Fruit fly (Drosophila melanogaster) whole organism, embryonic: ENCODE measurements around the gene CG4461.

ENCODE experiments used
- Aef1 ChIP-seq: fragments of 200-800 bp; sonication (Bioruptor generic); IDR thresholded peaks from 3 replicates; pipeline ENCODE4 v1.3.6; 2022; ENCODE audit warnings: missing biosample characterization, missing genetic modification characterization
- Atf3 ChIP-seq: fragments of 200-800 bp; sonication (Bioruptor generic); optimal IDR thresholded peaks from 3 replicates; lab custom pipeline; 2016; ENCODE audit warnings: missing biosample characterization, missing genetic modification characterization
- B-H2 ChIP-seq: fragments of 200-800 bp; sonication (Bioruptor generic); optimal IDR thresholded peaks from 2 replicates; lab custom pipeline; 2018; ENCODE audit warnings: missing biosample characterization, mild to moderate bottlenecking, missing genetic modification characterization
- Blimp-1 ChIP-seq: fragments of 200-800 bp; sonication (Bioruptor generic); optimal IDR thresholded peaks from 3 replicates; lab custom pipeline; 2018; ENCODE audit warnings: missing biosample characterization, missing genetic modification characterization, mild to moderate bottlenecking, moderate library complexity, missing genetic modification reagents
- CG11093 ChIP-seq: fragments of 200-800 bp; sonication (Bioruptor generic); IDR thresholded peaks from 3 replicates; pipeline ENCODE4 v1.3.6; 2022; ENCODE audit warnings: missing biosample characterization, missing genetic modification characterization
- CG11560 ChIP-seq: fragments of 200-800 bp; sonication (Bioruptor generic); IDR thresholded peaks from 3 replicates; pipeline ENCODE4 v1.3.6; 2022; ENCODE audit warnings: missing biosample characterization, missing genetic modification characterization
- CG12769 ChIP-seq: fragments of 200-800 bp; sonication (Bioruptor generic); optimal IDR thresholded peaks from 2 replicates; lab custom pipeline; 2019; ENCODE audit warnings: missing biosample characterization, mild to moderate bottlenecking, missing genetic modification characterization, moderate library complexity
- CG14710 ChIP-seq: fragments of 200-800 bp; sonication (Bioruptor generic); optimal IDR thresholded peaks from 3 replicates; lab custom pipeline; 2019; ENCODE audit warnings: missing biosample characterization, mild to moderate bottlenecking, missing genetic modification characterization, moderate library complexity
- CG15601 ChIP-seq: fragments of 200-800 bp; sonication (Bioruptor generic); optimal IDR thresholded peaks from 3 replicates; lab custom pipeline; 2019; ENCODE audit warnings: missing biosample characterization, mild to moderate bottlenecking, missing genetic modification characterization, moderate library complexity
- CG16779 ChIP-seq: fragments of 200-800 bp; sonication (Bioruptor generic); IDR thresholded peaks from 2 replicates; pipeline ENCODE4 v1.3.6; 2022; ENCODE audit warnings: missing biosample characterization, missing genetic modification characterization
- CG16813 ChIP-seq: fragments of 200-800 bp; sonication (Bioruptor generic); IDR thresholded peaks from 3 replicates; pipeline ENCODE4 v1.3.6; 2022; ENCODE audit warnings: missing biosample characterization, missing genetic modification characterization; ENCODE audit not compliant: partially characterized antibody
- CG17802 ChIP-seq: fragments of 200-800 bp; sonication (Bioruptor generic); optimal IDR thresholded peaks from 2 replicates; lab custom pipeline; 2018; ENCODE audit warnings: missing biosample characterization, mild to moderate bottlenecking, missing genetic modification characterization, moderate library complexity
- CG18619 ChIP-seq: fragments of 200-800 bp; sonication (Bioruptor generic); optimal IDR thresholded peaks from 3 replicates; lab custom pipeline; 2017; ENCODE audit warnings: missing biosample characterization, mild to moderate bottlenecking, missing genetic modification characterization
- CG2116 ChIP-seq: fragments of 200-800 bp; sonication (Bioruptor generic); optimal IDR thresholded peaks from 3 replicates; lab custom pipeline; 2018; ENCODE audit warnings: missing biosample characterization, mild to moderate bottlenecking, missing genetic modification characterization
- CG33557 ChIP-seq: fragments of 200-800 bp; sonication (Bioruptor generic); optimal IDR thresholded peaks from 2 replicates; lab custom pipeline; 2019; ENCODE audit warnings: missing biosample characterization, mild to moderate bottlenecking, missing genetic modification characterization, moderate library complexity
- CG34422 ChIP-seq: fragments of 200-800 bp; sonication (Bioruptor generic); IDR thresholded peaks from 3 replicates; pipeline ENCODE4 v1.3.6; 2022; ENCODE audit warnings: missing biosample characterization, missing genetic modification characterization
- CG4404 ChIP-seq: fragments of 200-800 bp; sonication (Bioruptor generic); IDR thresholded peaks from 2 replicates; pipeline ENCODE4 v1.3.6; 2022; ENCODE audit warnings: missing biosample characterization, missing genetic modification characterization
- CG5953 ChIP-seq: fragments of 200-800 bp; sonication (Bioruptor generic); IDR thresholded peaks from 2 replicates; pipeline ENCODE4 v1.3.6; 2022; ENCODE audit warnings: missing biosample characterization, missing genetic modification characterization
- CG6254 ChIP-seq: fragments of 200-800 bp; sonication (Bioruptor generic); optimal IDR thresholded peaks from 3 replicates; lab custom pipeline; 2017; ENCODE audit warnings: mild to moderate bottlenecking, missing biosample characterization, missing genetic modification reagents, missing genetic modification characterization
- CG7271 ChIP-seq: fragments of 200-800 bp; sonication (Bioruptor generic); optimal IDR thresholded peaks from 2 replicates; lab custom pipeline; 2018; ENCODE audit warnings: missing biosample characterization, mild to moderate bottlenecking, missing genetic modification characterization, moderate library complexity
- CG7987 ChIP-seq: fragments of 200-800 bp; sonication (Bioruptor generic); optimal IDR thresholded peaks from 2 replicates; lab custom pipeline; 2018; ENCODE audit warnings: missing biosample characterization, mild to moderate bottlenecking, missing genetic modification characterization, moderate library complexity
- CG8388 ChIP-seq: fragments of 200-800 bp; sonication (Bioruptor generic); optimal IDR thresholded peaks from 2 replicates; lab custom pipeline; 2019; ENCODE audit warnings: missing biosample characterization, mild to moderate bottlenecking, missing genetic modification characterization, moderate library complexity
- Drgx ChIP-seq: fragments of 200-800 bp; sonication (Bioruptor generic); IDR thresholded peaks from 2 replicates; pipeline ENCODE4 v1.3.6; 2022; ENCODE audit warnings: missing biosample characterization, missing genetic modification characterization
- Ets97D ChIP-seq: fragments of 200-800 bp; sonication (Bioruptor generic); optimal IDR thresholded peaks from 3 replicates; lab custom pipeline; 2016; ENCODE audit warnings: missing biosample characterization, missing genetic modification characterization
- H2.0 ChIP-seq: fragments of 200-800 bp; sonication (Bioruptor generic); IDR thresholded peaks from 2 replicates; pipeline ENCODE4 v1.3.6; 2022; ENCODE audit warnings: missing biosample characterization, missing genetic modification characterization
- HmgZ ChIP-seq: fragments of 200-800 bp; sonication (Bioruptor generic); optimal IDR thresholded peaks from 2 replicates; lab custom pipeline; 2018; ENCODE audit warnings: missing biosample characterization, mild to moderate bottlenecking, missing genetic modification characterization
- Hr39 ChIP-seq: fragments of >200 bp; optimal IDR thresholded peaks from 2 replicates; lab custom pipeline; 2017
- MBD-R2 ChIP-seq: fragments of 200-800 bp; sonication (Bioruptor generic); IDR thresholded peaks from 2 replicates; pipeline ENCODE4 v1.3.6; 2022; ENCODE audit warnings: missing biosample characterization, missing genetic modification characterization
- MESR4 ChIP-seq: fragments of 200-800 bp; sonication (Bioruptor generic); optimal IDR thresholded peaks from 2 replicates; lab custom pipeline; 2018; ENCODE audit warnings: missing biosample characterization, mild to moderate bottlenecking, missing genetic modification characterization, moderate library complexity
- MTF-1 ChIP-seq: fragments of 200-800 bp; sonication (Bioruptor generic); optimal IDR thresholded peaks from 2 replicates; lab custom pipeline; 2018; ENCODE audit warnings: missing biosample characterization, mild to moderate bottlenecking, missing genetic modification characterization, borderline replicate concordance
- Mad ChIP-seq: fragments of 200-800 bp; sonication (Bioruptor generic); optimal IDR thresholded peaks from 2 replicates; lab custom pipeline; 2016; ENCODE audit warnings: missing biosample characterization, missing genetic modification characterization
- Opbp ChIP-seq: fragments of 200-800 bp; sonication (Bioruptor generic); IDR thresholded peaks from 3 replicates; pipeline ENCODE4 v1.3.6; 2022; ENCODE audit warnings: missing biosample characterization, missing genetic modification characterization; ENCODE audit not compliant: partially characterized antibody
- PHDP ChIP-seq: fragments of 200-800 bp; sonication (Bioruptor generic); optimal IDR thresholded peaks from 3 replicates; lab custom pipeline; 2018; ENCODE audit warnings: missing biosample characterization, mild to moderate bottlenecking, missing genetic modification characterization, moderate library complexity
- Ssrp ChIP-seq: fragments of 200-800 bp; sonication (Bioruptor generic); optimal IDR thresholded peaks from 2 replicates; lab custom pipeline; 2018; ENCODE audit warnings: missing biosample characterization, mild to moderate bottlenecking, missing genetic modification characterization, moderate library complexity
- Taf1 ChIP-seq: fragments of 200-800 bp; sonication (Bioruptor generic); IDR thresholded peaks from 2 replicates; pipeline ENCODE4 v1.3.6; 2022; ENCODE audit warnings: missing biosample characterization, missing genetic modification characterization
- ac ChIP-seq: fragments of 200-800 bp; sonication (Bioruptor generic); optimal IDR thresholded peaks from 3 replicates; lab custom pipeline; 2017; ENCODE audit warnings: missing biosample characterization, mild to moderate bottlenecking, missing genetic modification characterization
- aop ChIP-seq: fragments of 200-800 bp; sonication (Bioruptor generic); IDR thresholded peaks from 2 replicates; pipeline ENCODE4 v1.3.6; 2022; ENCODE audit warnings: missing biosample characterization, missing genetic modification characterization
- ap ChIP-seq: fragments of 200-800 bp; sonication (Bioruptor generic); IDR thresholded peaks from 2 replicates; pipeline ENCODE4 v1.3.6; 2022; ENCODE audit warnings: missing biosample characterization, missing genetic modification characterization
- ara ChIP-seq: fragments of 200-800 bp; sonication (Bioruptor generic); IDR thresholded peaks from 2 replicates; pipeline ENCODE4 v1.3.6; 2022; ENCODE audit warnings: missing biosample characterization, missing genetic modification characterization
- ato ChIP-seq: fragments of 200-800 bp; sonication (Bioruptor generic); IDR thresholded peaks from 2 replicates; pipeline ENCODE4 v1.3.6; 2022; ENCODE audit warnings: missing biosample characterization, missing genetic modification characterization; ENCODE audit not compliant: partially characterized antibody
- corto ChIP-seq: fragments of 200-800 bp; sonication (Bioruptor generic); optimal IDR thresholded peaks from 2 replicates; lab custom pipeline; 2016; ENCODE audit warnings: missing biosample characterization, mild to moderate bottlenecking, missing genetic modification characterization, moderate library complexity
- dpn ChIP-seq, 2 experiments: fragments of 200-800 bp; sonication (Bioruptor generic); optimal IDR thresholded peaks; 3 replicates each; lab custom pipeline; 2016; ENCODE audit warnings: missing biosample characterization in 2 of 2, missing genetic modification characterization in 2 of 2
- ems ChIP-seq: fragments of 200-800 bp; sonication (Bioruptor generic); optimal IDR thresholded peaks from 3 replicates; lab custom pipeline; 2016; ENCODE audit warnings: missing biosample characterization, missing genetic modification characterization
- gcm2 ChIP-seq: fragments of 200-800 bp; sonication (Bioruptor generic); optimal IDR thresholded peaks from 2 replicates; lab custom pipeline; 2016; ENCODE audit warnings: missing biosample characterization, missing genetic modification characterization
- lilli ChIP-seq: fragments of 200-800 bp; sonication (Bioruptor generic); optimal IDR thresholded peaks from 3 replicates; lab custom pipeline; 2016; ENCODE audit warnings: missing biosample characterization, missing genetic modification characterization
- pb ChIP-seq: fragments of 200-800 bp; sonication (Bioruptor generic); optimal IDR thresholded peaks from 3 replicates; lab custom pipeline; 2016; ENCODE audit warnings: missing biosample characterization, missing genetic modification characterization
- rib ChIP-seq: fragments of 200-800 bp; sonication (Bioruptor generic); IDR thresholded peaks from 2 replicates; pipeline ENCODE4 v1.3.6; 2022; ENCODE audit warnings: missing biosample characterization, missing genetic modification characterization
- scrt ChIP-seq: fragments of 200-800 bp; sonication (Bioruptor generic); optimal IDR thresholded peaks from 2 replicates; lab custom pipeline; 2018; ENCODE audit warnings: missing biosample characterization, mild to moderate bottlenecking, missing genetic modification characterization, moderate library complexity
- ttk ChIP-seq: fragments of 200-800 bp; sonication (Bioruptor generic); IDR thresholded peaks from 2 replicates; pipeline ENCODE4 v2.1.2; 2022; ENCODE audit warnings: missing biosample characterization, missing genetic modification characterization
- vfl ChIP-seq: fragments of 200-800 bp; sonication (Bioruptor generic); optimal IDR thresholded peaks from 2 replicates; lab custom pipeline; 2016; ENCODE audit warnings: missing biosample characterization, missing genetic modification characterization

The CG4461 gene

DNA sequence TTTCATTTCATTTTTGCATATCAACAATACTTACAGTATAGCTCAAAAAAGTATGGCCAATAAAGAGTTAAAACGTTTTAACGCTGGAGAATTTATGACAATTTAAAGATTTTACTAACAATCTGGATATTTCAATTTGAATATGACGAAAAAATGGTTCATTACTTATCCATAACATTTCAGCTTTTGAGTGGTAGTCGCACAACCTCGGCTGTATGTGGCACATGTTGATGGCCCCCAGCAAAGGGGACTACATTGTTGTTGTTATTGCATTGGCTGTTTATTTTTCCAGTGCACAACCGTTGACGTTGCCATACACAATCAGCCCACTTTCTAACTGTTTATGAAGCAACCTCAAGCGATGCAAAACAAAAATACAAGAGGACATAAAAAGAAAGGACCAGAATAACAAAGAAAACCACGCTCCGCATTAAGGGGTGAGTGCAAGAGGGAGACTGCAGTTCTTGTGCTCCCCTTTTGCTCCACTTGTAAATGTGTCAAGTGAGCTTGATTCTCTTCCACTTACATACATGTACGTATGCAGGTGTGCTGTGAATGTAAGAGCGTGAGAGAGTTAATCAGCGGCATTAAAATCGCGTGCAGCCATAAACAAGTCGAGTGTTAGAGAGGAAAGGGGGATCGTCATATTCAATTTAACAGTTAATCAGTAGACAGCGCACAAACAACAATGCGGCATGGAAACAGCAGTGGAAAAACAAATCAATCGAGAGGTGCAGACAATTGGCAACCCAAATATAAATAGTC lies 45.0 kb downstream of the CG4461 start (continued):
- TF ChIP-seq MBD-R2 (no peak), CG15601 (no peak), ac (GFP tag; lab: Kevin White, UChicago) (no peak), CG12769 (tag; lab: Kevin White, UChicago) (no peak), pb (GFP tag; lab: Kevin White, UChicago) (no peak), H2.0 (GFP tag; lab: Robert Waterston, UW) (0 out of 2 replicates have a peak, but pooled peaks have one; percentile 24), Drgx (peak; percentile 95), Blimp-1 (peak; percentile 49), ttk (GFP tag; lab: Robert Waterston, UW) (peak; percentile 54), CG5953 (GFP tag; lab: Robert Waterston, UW) (0 out of 2 replicates have a peak, but pooled peaks have one; percentile 12), CG16813 (no peak), lilli (GFP tag; lab: Kevin White, UChicago) (peak; percentile 18), aop (GFP tag; lab: Robert Waterston, UW) (no peak), MESR4 (GFP tag; lab: Kevin White, UChicago) (no peak), MTF-1 (GFP tag; lab: Kevin White, UChicago) (no peak), Taf1 (GFP tag; lab: Robert Waterston, UW) (no peak), dpn (GFP tag; optimal IDR thresholded peaks at IDR 0.05; lab: Kevin White, UChicago) (peak in 1 of 2 experiments; percentile 47), Aef1 (GFP tag; lab: Robert Waterston, UW) (no peak), CG7271 (tag; lab: Kevin White, UChicago) (no peak), ap (GFP tag; lab: Robert Waterston, UW) (peak; percentile 62), CG14710 (tag; lab: Kevin White, UChicago) (no peak), HmgZ (tag; lab: Kevin White, UChicago) (no peak), CG16779 (GFP tag; lab: Robert Waterston, UW) (no peak), Ssrp (peak; percentile 34), ato (no peak), ems (GFP tag; lab: Kevin White, UChicago) (no peak), Mad (GFP tag; lab: Kevin White, UChicago) (no peak), Ets97D (no peak), CG17802 (tag; lab: Kevin White, UChicago) (no peak), ara (GFP tag; lab: Robert Waterston, UW) (no peak), CG11093 (GFP tag; lab: Robert Waterston, UW) (no peak), scrt (GFP tag; lab: Kevin White, UChicago) (peak; percentile 4), B-H2 (GFP tag; lab: Kevin White, UChicago) (no peak), corto (GFP tag; lab: Kevin White, UChicago) (peak; percentile 82), CG8388 (GFP tag; lab: Kevin White, UChicago) (peak; percentile 56), Opbp (GFP tag; lab: Robert Waterston, UW) (no peak), Atf3 (GFP tag; lab: Kevin White, UChicago) (no peak), CG7987 (GFP tag; lab: Kevin White, UChicago) (no peak), vfl (no peak), CG6254 (GFP tag; lab: Kevin White, UChicago) (no peak), CG4404 (GFP tag; lab: Robert Waterston, UW) (no peak), CG2116 (GFP tag; lab: Kevin White, UChicago) (no peak), CG11560 (tag; lab: Robert Waterston, UW) (no peak), CG33557 (GFP tag; lab: Kevin White, UChicago) (no peak), CG34422 (GFP tag; lab: Robert Waterston, UW) (peak; percentile 27; the same call in 1 of the 3 replicates), gcm2 (GFP tag; lab: Kevin White, UChicago) (no peak), CG18619 (peak; percentile 23), rib (GFP tag; lab: Robert Waterston, UW) (no peak), PHDP (tag; lab: Kevin White, UChicago) (peak; percentile 52), Hr39 (lab: Kevin White, UChicago) (no peak)
